Fruit fly (Drosophila melanogaster) whole organism: ENCODE measurements around the gene sdk.

Experiments used
- CG8478 ChIP-seq: fragments of >200 bp; optimal IDR thresholded peaks from 2 replicates; lab custom pipeline; 2018; ENCODE audit warnings: inconsistent platforms
- Dll ChIP-seq: fragments of >200 bp; optimal IDR thresholded peaks from 2 replicates; lab custom pipeline; 2017
- pan ChIP-seq: fragments of >200 bp; optimal IDR thresholded peaks from 2 replicates; lab custom pipeline; 2017
- psq ChIP-seq: fragments of >200 bp; optimal IDR thresholded peaks from 2 replicates; lab custom pipeline; 2017
- usp ChIP-seq: fragments of >200 bp; optimal IDR thresholded peaks from 2 replicates; lab custom pipeline; 2017; ENCODE audit warnings: missing biosample characterization, missing genetic modification characterization, mixed read lengths

DNA sequence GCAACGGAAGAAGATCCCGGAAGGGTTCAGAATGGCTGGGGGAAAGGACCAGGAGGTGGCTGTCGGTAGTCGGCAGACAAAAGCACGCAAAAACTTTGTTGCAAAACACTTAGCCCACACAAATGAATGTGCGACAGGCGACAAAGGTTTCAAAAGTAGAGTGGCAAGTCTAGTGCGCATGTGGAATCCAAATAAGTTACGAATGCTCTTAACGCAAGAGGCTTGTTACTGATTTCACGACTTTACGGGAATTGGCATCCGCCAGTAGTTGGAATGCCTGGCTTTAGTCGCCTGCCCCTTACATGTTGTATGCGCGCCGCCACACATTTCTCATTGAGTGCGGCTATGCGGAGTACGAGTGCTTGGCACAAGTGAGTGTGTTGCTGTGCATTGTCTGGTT lies 8.1 kb upstream of the sdk start:
- no peak for TF ChIP-seq psq (lab: Kevin White, UChicago)
- TF ChIP-seq Dll (lab: Kevin White, UChicago) = no peak
- TF ChIP-seq usp (GFP tag; lab: Kevin White, UChicago) = no peak
- no peak for TF ChIP-seq CG8478
- no peak for TF ChIP-seq pan (lab: Kevin White, UChicago)
